Worm (Caenorhabditis elegans): Measurements from ENCODE around the gene pals-28.
A peak's percentile ranks its signal among the peaks of the same experiment; 100 is the strongest.

pals-28 gene

ce11 chrIII:4370585-4370984 is 14.0 kb upstream of the pals-28 start, which contains the start of gene ckb-3:
Gene ckb-3 (plus strand): TSS chrIII:4370885.
- TF ChIP-seq pes-1 (GFP tag; IDR thresholded peaks at IDR 0.05) (no peak), tbx-11 (GFP tag; IDR thresholded peaks at IDR 0.05) (no peak), ama-1 (optimal IDR thresholded peaks at IDR 0.05) (no peak)

- no peak for TF ChIP-seq sea-1 (GFP tag; conservative IDR thresholded peaks at IDR 0.05)
- no peak for TF ChIP-seq tbx-37 (GFP tag; conservative IDR thresholded peaks at IDR 0.05)
- no peak for TF ChIP-seq hnd-1 (tag; optimal IDR thresholded peaks at IDR 0.05)
- no peak for TF ChIP-seq B0310.2 (tag; optimal IDR thresholded peaks at IDR 0.05)
- no peak for TF ChIP-seq hmbx-1 (tag; optimal IDR thresholded peaks at IDR 0.05)
- no peak for TF ChIP-seq F13C5.2 (tag; optimal IDR thresholded peaks at IDR 0.05)
- no peak for TF ChIP-seq tra-4 (tag; optimal IDR thresholded peaks at IDR 0.05)
- TF ChIP-seq aly-1 (tag; optimal IDR thresholded peaks at IDR 0.05): no peak
- TF ChIP-seq tbx-11 (GFP tag; IDR thresholded peaks at IDR 0.05): no peak
- no peak for TF ChIP-seq scrt-1 (GFP tag; IDR thresholded peaks at IDR 0.05)
- TF ChIP-seq ets-7 (tag; optimal IDR thresholded peaks at IDR 0.05): no peak
- TF ChIP-seq ama-1 (optimal IDR thresholded peaks at IDR 0.05): no peak
- no peak for TF ChIP-seq pes-1 (GFP tag; IDR thresholded peaks at IDR 0.05)
Measured at ce11 chrIII:4372894-4373293, 11.7 kb upstream of the pals-28 start.

- no peak for TF ChIP-seq tbx-11 (GFP tag; IDR thresholded peaks at IDR 0.05)
- no peak for TF ChIP-seq hmg-4 (GFP tag; optimal IDR thresholded peaks at IDR 0.05)
- no peak for TF ChIP-seq tra-4 (tag; optimal IDR thresholded peaks at IDR 0.05)
- TF ChIP-seq aly-1 (tag; optimal IDR thresholded peaks at IDR 0.05): no peak
- no peak for TF ChIP-seq ceh-13 (GFP tag; optimal IDR thresholded peaks at IDR 0.05)
- no peak for TF ChIP-seq ama-1 (optimal IDR thresholded peaks at IDR 0.05)
- TF ChIP-seq hnd-1 (tag; optimal IDR thresholded peaks at IDR 0.05): no peak
- TF ChIP-seq hmbx-1 (tag; optimal IDR thresholded peaks at IDR 0.05): no peak
Measured at ce11 chrIII:4374854-4375253, 9.7 kb upstream of the pals-28 start, which contains the start of gene pals-26. Gene pals-26 (plus strand): TSS chrIII:4375154.

- peak; percentile 77 for TF ChIP-seq pes-1 (GFP tag; IDR thresholded peaks at IDR 0.05)
- peak; percentile 71 for TF ChIP-seq B0310.2 (tag; optimal IDR thresholded peaks at IDR 0.05)
- TF ChIP-seq sea-1 (GFP tag; conservative IDR thresholded peaks at IDR 0.05): peak; percentile 70; the same call in 1 of the 2 replicates
- peak; percentile 34 for TF ChIP-seq hmbx-1 (tag; optimal IDR thresholded peaks at IDR 0.05)
- peak; percentile 41 for TF ChIP-seq flt-1 (GFP tag; IDR thresholded peaks at IDR 0.05)
- TF ChIP-seq scrt-1 (GFP tag; IDR thresholded peaks at IDR 0.05): peak; percentile 75
- TF ChIP-seq hnd-1 (tag; optimal IDR thresholded peaks at IDR 0.05): peak; percentile 36
- peak; percentile 55 for TF ChIP-seq aly-1 (tag; optimal IDR thresholded peaks at IDR 0.05)
- peak; percentile 91 for TF ChIP-seq hmg-4 (GFP tag; optimal IDR thresholded peaks at IDR 0.05)
- TF ChIP-seq tbx-37 (GFP tag; conservative IDR thresholded peaks at IDR 0.05): peak; percentile 67
- peak; percentile 47 for TF ChIP-seq F13C5.2 (tag; optimal IDR thresholded peaks at IDR 0.05)
- TF ChIP-seq ceh-36 (tag; optimal IDR thresholded peaks at IDR 0.05): peak; percentile 66
Measured at ce11 chrIII:4378600-4379293, 5.8 kb upstream of the pals-28 start.

- TF ChIP-seq hmg-4 (GFP tag; optimal IDR thresholded peaks at IDR 0.05) (no peak), scrt-1 (GFP tag; IDR thresholded peaks at IDR 0.05) (no peak), hnd-1 (tag; optimal IDR thresholded peaks at IDR 0.05) (no peak), B0310.2 (tag; optimal IDR thresholded peaks at IDR 0.05) (no peak), tbx-11 (GFP tag; IDR thresholded peaks at IDR 0.05) (no peak), ets-7 (tag; optimal IDR thresholded peaks at IDR 0.05) (no peak), sea-1 (GFP tag; conservative IDR thresholded peaks at IDR 0.05) (no peak), tbx-37 (GFP tag; conservative IDR thresholded peaks at IDR 0.05) (no peak), tra-4 (tag; optimal IDR thresholded peaks at IDR 0.05) (no peak), pes-1 (GFP tag; IDR thresholded peaks at IDR 0.05) (no peak), ama-1 (optimal IDR thresholded peaks at IDR 0.05) (no peak), flt-1 (GFP tag; IDR thresholded peaks at IDR 0.05) (no peak), aly-1 (tag; optimal IDR thresholded peaks at IDR 0.05) (no peak), hmbx-1 (tag; optimal IDR thresholded peaks at IDR 0.05) (no peak), ceh-13 (GFP tag; optimal IDR thresholded peaks at IDR 0.05) (no peak), ceh-36 (tag; optimal IDR thresholded peaks at IDR 0.05) (no peak), F13C5.2 (tag; optimal IDR thresholded peaks at IDR 0.05) (no peak)
Measured at ce11 chrIII:4379717-4380116, 4.9 kb upstream of the pals-28 start, which contains the start of gene B0284.3. Gene B0284.3 (minus strand): TSS chrIII:4379817.

- TF ChIP-seq tbx-11 (GFP tag; IDR thresholded peaks at IDR 0.05) (no peak), pes-1 (GFP tag; IDR thresholded peaks at IDR 0.05) (no peak), F13C5.2 (tag; optimal IDR thresholded peaks at IDR 0.05) (peak; percentile 11)
Measured at ce11 chrIII:4380835-4381234, 3.8 kb upstream of the pals-28 start.

- TF ChIP-seq flt-1 (GFP tag; IDR thresholded peaks at IDR 0.05): no peak
- TF ChIP-seq ama-1 (optimal IDR thresholded peaks at IDR 0.05): no peak
- TF ChIP-seq ceh-13 (GFP tag; optimal IDR thresholded peaks at IDR 0.05): no peak
- no peak for TF ChIP-seq tbx-11 (GFP tag; IDR thresholded peaks at IDR 0.05)
- TF ChIP-seq pes-1 (GFP tag; IDR thresholded peaks at IDR 0.05): no peak
- TF ChIP-seq aly-1 (tag; optimal IDR thresholded peaks at IDR 0.05): no peak
- no peak for TF ChIP-seq hmg-4 (GFP tag; optimal IDR thresholded peaks at IDR 0.05)
- TF ChIP-seq ets-7 (tag; optimal IDR thresholded peaks at IDR 0.05): no peak
- TF ChIP-seq scrt-1 (GFP tag; IDR thresholded peaks at IDR 0.05): no peak
- no peak for TF ChIP-seq B0310.2 (tag; optimal IDR thresholded peaks at IDR 0.05)
Measured at ce11 chrIII:4381343-4381742, 3.2 kb upstream of the pals-28 start, which contains the start of gene pals-27. Gene pals-27 (plus strand): TSS chrIII:4381643.

ce11 chrIII:4382118-4382517 is 2.5 kb upstream of the pals-28 start:
- TF ChIP-seq tbx-11 (GFP tag; IDR thresholded peaks at IDR 0.05) (no peak), hnd-1 (tag; optimal IDR thresholded peaks at IDR 0.05) (no peak), ceh-36 (tag; optimal IDR thresholded peaks at IDR 0.05) (no peak), pes-1 (GFP tag; IDR thresholded peaks at IDR 0.05) (no peak), hmbx-1 (tag; optimal IDR thresholded peaks at IDR 0.05) (no peak), tra-4 (tag; optimal IDR thresholded peaks at IDR 0.05) (no peak), aly-1 (tag; optimal IDR thresholded peaks at IDR 0.05) (no peak), F13C5.2 (tag; optimal IDR thresholded peaks at IDR 0.05) (no peak), ceh-13 (GFP tag; optimal IDR thresholded peaks at IDR 0.05) (no peak), scrt-1 (GFP tag; IDR thresholded peaks at IDR 0.05) (no peak), ama-1 (optimal IDR thresholded peaks at IDR 0.05) (no peak), flt-1 (GFP tag; IDR thresholded peaks at IDR 0.05) (no peak), sea-1 (GFP tag; conservative IDR thresholded peaks at IDR 0.05) (no peak), tbx-37 (GFP tag; conservative IDR thresholded peaks at IDR 0.05) (no peak), ets-7 (tag; optimal IDR thresholded peaks at IDR 0.05) (no peak), B0310.2 (tag; optimal IDR thresholded peaks at IDR 0.05) (no peak)
